Worm (Caenorhabditis elegans): ENCODE data around the gene AH9.3.

DNA sequence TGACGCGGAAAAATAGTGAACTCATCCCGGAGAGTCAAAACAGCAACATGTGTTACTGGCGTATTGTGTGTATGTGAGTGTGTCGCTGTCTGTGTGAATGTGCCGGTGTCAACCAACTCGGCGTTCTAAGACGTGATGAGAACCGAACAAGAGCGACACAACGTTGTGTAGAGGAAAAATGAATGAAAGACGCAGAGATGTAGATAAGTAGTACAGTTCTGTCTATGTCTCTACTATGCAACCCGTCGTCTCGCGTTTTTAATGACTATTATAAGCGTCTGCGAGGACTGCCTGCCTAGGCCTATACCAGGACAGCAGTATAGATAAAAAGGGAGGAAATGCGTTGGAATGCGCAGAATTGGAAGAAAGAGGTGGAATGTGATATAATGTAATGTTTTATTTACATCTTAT lies 27.1 kb upstream of the AH9.3 start:
- TF ChIP-seq elt-1 (tag; optimal IDR thresholded peaks at IDR 0.05), result no peak
- no peak for TF ChIP-seq nhr-10 (tag; optimal IDR thresholded peaks at IDR 0.05)
- no peak for TF ChIP-seq egl-27 (tag; optimal IDR thresholded peaks at IDR 0.05)
- no peak for TF ChIP-seq ztf-11 (tag; optimal IDR thresholded peaks at IDR 0.05)
- TF ChIP-seq nhr-23 (tag; optimal IDR thresholded peaks at IDR 0.05), result no peak
- TF ChIP-seq nhr-11 (tag; optimal IDR thresholded peaks at IDR 0.05), result no peak
- TF ChIP-seq ceh-16 (tag; optimal IDR thresholded peaks at IDR 0.05), result peak; percentile 5
- TF ChIP-seq ama-1 (optimal IDR thresholded peaks at IDR 0.05), result no peak
- TF ChIP-seq nhr-12 (tag; optimal IDR thresholded peaks at IDR 0.05), result no peak
- no peak for TF ChIP-seq ceh-82 (tag; optimal IDR thresholded peaks at IDR 0.05)

All from whole organism, L2 larva.